Worm (Caenorhabditis elegans) whole organism, L3 larva: ENCODE measurements around the gene lelo-2.

Source experiments
- ama-1 ChIP-seq: fragments of 150-350 bp; optimal IDR thresholded peaks from 2 replicates; lab custom pipeline; 2018
- fkh-10 ChIP-seq: sonication (generic microtip); optimal IDR thresholded peaks from 2 replicates; lab custom pipeline; 2017; ENCODE audit warnings: missing biosample characterization, missing genetic modification reagents, missing genetic modification characterization
- lin-15B ChIP-seq: fragments of 150-350 bp; optimal IDR thresholded peaks from 2 replicates; lab custom pipeline; 2014; ENCODE audit warnings: missing biosample characterization, missing genetic modification characterization
- nhr-25 ChIP-seq: sonication (generic microtip); optimal IDR thresholded peaks from 2 replicates; lab custom pipeline; 2017; ENCODE audit warnings: missing biosample characterization, missing genetic modification characterization
- nhr-76 ChIP-seq: fragments of 150-350 bp; sonication (generic microtip); optimal IDR thresholded peaks from 5 replicates; lab custom pipeline; 2014; ENCODE audit warnings: missing biosample characterization, missing genetic modification characterization
- pqm-1 ChIP-seq: fragments of 150-350 bp; optimal IDR thresholded peaks from 2 replicates; lab custom pipeline; 2017; ENCODE audit warnings: missing biosample characterization, missing genetic modification characterization, inconsistent platforms
- unc-62 ChIP-seq: fragments of 150-350 bp; sonication (generic microtip); optimal IDR thresholded peaks from 4 replicates; lab custom pipeline; 2014; ENCODE audit warnings: missing biosample characterization, missing genetic modification reagents, missing genetic modification characterization
- ztf-4 ChIP-seq: fragments of 150-350 bp; optimal IDR thresholded peaks from 2 replicates; lab custom pipeline; 2014; ENCODE audit warnings: missing biosample characterization, missing genetic modification characterization

DNA sequence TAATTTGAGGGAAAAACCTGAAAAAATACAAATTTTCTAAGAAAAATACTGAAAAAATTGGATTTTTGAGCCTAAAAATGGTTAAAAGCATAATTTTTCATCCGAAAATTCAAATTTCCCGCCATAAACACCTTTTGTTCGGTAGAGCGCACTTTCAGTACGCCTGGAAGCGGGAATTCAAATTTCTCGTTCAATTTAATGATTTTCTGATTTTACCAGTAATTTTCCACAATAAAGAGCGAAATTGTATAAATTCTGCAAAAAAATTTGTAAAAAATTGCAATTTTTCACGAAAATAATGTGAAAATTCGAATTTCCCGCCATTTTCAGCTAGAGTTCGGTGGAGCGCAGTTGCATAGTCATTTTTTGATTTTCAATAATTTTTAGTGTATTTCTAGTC, 1.4 kb upstream of the lelo-2 start:
- TF ChIP-seq nhr-25 (tag; lab: Kevin White, UChicago) (no peak), unc-62 (no peak), fkh-10 (no peak), ama-1 (lab: Kevin White, UChicago) (no peak), nhr-76 (tag; lab: Kevin White, UChicago) (no peak), ztf-4 (no peak), lin-15B (tag; lab: Kevin White, UChicago) (no peak), pqm-1 (tag; lab: Kevin White, UChicago) (no peak)
